Fruit fly (Drosophila melanogaster) whole organism, prepupa: ENCODE measurements around the gene CG17097.

Source experiments
- Blimp-1 ChIP-seq: fragments of 200-800 bp; sonication (Bioruptor generic); optimal IDR thresholded peaks from 3 replicates; lab custom pipeline; 2017; ENCODE audit warnings: missing biosample characterization, missing genetic modification characterization, mild to moderate bottlenecking, moderate library complexity, missing genetic modification reagents
- CG10631 ChIP-seq: fragments of 200-800 bp; sonication (Bioruptor generic); optimal IDR thresholded peaks from 2 replicates; lab custom pipeline; 2016; ENCODE audit warnings: missing biosample characterization, missing genetic modification characterization
- CG10669 ChIP-seq: fragments of 200-800 bp; sonication (Bioruptor generic); optimal IDR thresholded peaks from 3 replicates; lab custom pipeline; 2018; ENCODE audit warnings: missing biosample characterization, mild to moderate bottlenecking, missing genetic modification characterization, moderate library complexity
- CG11294 ChIP-seq: fragments of 200-800 bp; sonication (Bioruptor generic); IDR thresholded peaks from 2 replicates; pipeline ENCODE4 v1.3.6; 2022; ENCODE audit warnings: missing biosample characterization, missing genetic modification characterization
- CG11902 ChIP-seq: fragments of 200-800 bp; sonication (Bioruptor generic); optimal IDR thresholded peaks from 3 replicates; lab custom pipeline; 2016; ENCODE audit warnings: missing biosample characterization, missing genetic modification characterization
- CG15336 ChIP-seq: fragments of 200-800 bp; sonication (Bioruptor generic); IDR thresholded peaks from 2 replicates; pipeline ENCODE4 v1.3.6; 2022; ENCODE audit warnings: missing biosample characterization, missing genetic modification characterization
- CG1621 ChIP-seq: fragments of 200-800 bp; sonication (Bioruptor generic); optimal IDR thresholded peaks from 3 replicates; lab custom pipeline; 2018; ENCODE audit warnings: missing biosample characterization, mild to moderate bottlenecking, missing genetic modification characterization
- CG16779 ChIP-seq: fragments of 200-800 bp; sonication (Bioruptor generic); optimal IDR thresholded peaks from 3 replicates; lab custom pipeline; 2017; ENCODE audit warnings: missing biosample characterization, mild to moderate bottlenecking, missing genetic modification characterization
- CG3032 ChIP-seq: fragments of 200-800 bp; optimal IDR thresholded peaks from 2 replicates; lab custom pipeline; 2019; ENCODE audit warnings: missing biosample characterization, mild to moderate bottlenecking, missing genetic modification characterization, moderate library complexity
- CG31627 ChIP-seq: fragments of 200-800 bp; sonication (Bioruptor generic); optimal IDR thresholded peaks from 3 replicates; lab custom pipeline; 2016; ENCODE audit warnings: missing biosample characterization, missing genetic modification characterization
- CG32006 ChIP-seq: fragments of 200-800 bp; sonication (Bioruptor generic); optimal IDR thresholded peaks from 3 replicates; lab custom pipeline; 2017; ENCODE audit warnings: missing biosample characterization, mild to moderate bottlenecking, missing genetic modification characterization
- CG34406 ChIP-seq: fragments of 200-800 bp; sonication (Bioruptor generic); optimal IDR thresholded peaks from 3 replicates; lab custom pipeline; 2016; ENCODE audit warnings: missing biosample characterization, missing genetic modification characterization
- CG3919 ChIP-seq: fragments of 200-800 bp; sonication (Bioruptor generic); optimal IDR thresholded peaks from 3 replicates; lab custom pipeline; 2016; ENCODE audit warnings: missing biosample characterization, missing genetic modification characterization
- CG6163 ChIP-seq: fragments of 200-800 bp; sonication (Bioruptor generic); IDR thresholded peaks from 3 replicates; pipeline ENCODE4 v1.3.6; 2022; ENCODE audit warnings: missing biosample characterization, missing genetic modification characterization
- CG6792 ChIP-seq: fragments of 200-800 bp; sonication (Bioruptor generic); optimal IDR thresholded peaks from 3 replicates; lab custom pipeline; 2016; ENCODE audit warnings: missing biosample characterization, missing genetic modification characterization
- CG6808 ChIP-seq: fragments of 200-800 bp; sonication (Bioruptor generic); optimal IDR thresholded peaks from 3 replicates; lab custom pipeline; 2017; ENCODE audit warnings: missing biosample characterization, missing genetic modification characterization, mild to moderate bottlenecking, moderate library complexity, missing genetic modification reagents
- CG6854 ChIP-seq: fragments of 200-800 bp; sonication (Bioruptor generic); optimal IDR thresholded peaks from 2 replicates; lab custom pipeline; 2017; ENCODE audit warnings: missing biosample characterization, mild to moderate bottlenecking, missing genetic modification characterization
- CG8119 ChIP-seq: fragments of 200-800 bp; sonication (Bioruptor generic); IDR thresholded peaks from 3 replicates; pipeline ENCODE4 v1.3.6; 2022; ENCODE audit warnings: missing biosample characterization, missing genetic modification characterization
- CG8632 ChIP-seq: fragments of 200-800 bp; sonication (Bioruptor generic); optimal IDR thresholded peaks from 3 replicates; lab custom pipeline; 2016; ENCODE audit warnings: missing biosample characterization, missing genetic modification characterization
- CG9139 ChIP-seq: fragments of 200-800 bp; sonication (Bioruptor generic); optimal IDR thresholded peaks from 3 replicates; lab custom pipeline; 2017; ENCODE audit warnings: missing biosample characterization, mild to moderate bottlenecking, missing genetic modification characterization
- Eip75B ChIP-seq: fragments of 200-800 bp; sonication (Bioruptor generic); optimal IDR thresholded peaks from 3 replicates; lab custom pipeline; 2016; ENCODE audit warnings: missing biosample characterization, missing genetic modification characterization
- Eip78C ChIP-seq: fragments of 200-800 bp; sonication (Bioruptor generic); peaks from one replicate; lab custom pipeline; 2016; ENCODE audit warnings: missing biosample characterization, missing genetic modification characterization
- Eip93F ChIP-seq: fragments of 200-800 bp; sonication (Bioruptor generic); optimal IDR thresholded peaks from 2 replicates; lab custom pipeline; 2016; ENCODE audit warnings: missing biosample characterization, mild to moderate bottlenecking, missing genetic modification characterization
- Ets21C ChIP-seq: fragments of 200-800 bp; sonication (Bioruptor generic); optimal IDR thresholded peaks from 3 replicates; lab custom pipeline; 2016; ENCODE audit warnings: missing biosample characterization, missing genetic modification characterization
- Ets96B ChIP-seq: fragments of 200-800 bp; optimal IDR thresholded peaks from 2 replicates; lab custom pipeline; 2019; ENCODE audit warnings: missing biosample characterization, mild to moderate bottlenecking, missing genetic modification characterization, moderate library complexity
- Gug ChIP-seq: fragments of 200-800 bp; sonication (Bioruptor generic); IDR thresholded peaks from 2 replicates; pipeline ENCODE4 v1.3.6; 2022; ENCODE audit warnings: missing biosample characterization, missing genetic modification characterization
- Hr39 ChIP-seq: fragments of 200-800 bp; sonication (Bioruptor generic); optimal IDR thresholded peaks from 2 replicates; lab custom pipeline; 2016; ENCODE audit warnings: missing biosample characterization, missing genetic modification characterization
- Hr4 ChIP-seq: fragments of 200-800 bp; sonication (Bioruptor generic); optimal IDR thresholded peaks from 3 replicates; lab custom pipeline; 2016; ENCODE audit warnings: missing biosample characterization, missing genetic modification characterization
- Met ChIP-seq: fragments of 200-800 bp; sonication (Bioruptor generic); optimal IDR thresholded peaks from 3 replicates; lab custom pipeline; 2016; ENCODE audit warnings: missing biosample characterization, missing genetic modification characterization
- OdsH ChIP-seq: fragments of 200-800 bp; sonication (Bioruptor generic); optimal IDR thresholded peaks from 3 replicates; lab custom pipeline; 2016; ENCODE audit warnings: missing biosample characterization, missing genetic modification characterization
- Sox102F ChIP-seq: fragments of 200-800 bp; sonication (Bioruptor generic); optimal IDR thresholded peaks from 2 replicates; lab custom pipeline; 2016; ENCODE audit warnings: missing biosample characterization, mild to moderate bottlenecking, missing genetic modification characterization
- Sox14 ChIP-seq: fragments of 200-800 bp; sonication (Bioruptor generic); optimal IDR thresholded peaks from 3 replicates; lab custom pipeline; 2016; ENCODE audit warnings: missing biosample characterization, missing genetic modification characterization
- achi ChIP-seq: fragments of 200-800 bp; sonication (Bioruptor generic); optimal IDR thresholded peaks from 3 replicates; lab custom pipeline; 2016; ENCODE audit warnings: missing biosample characterization, missing genetic modification characterization
- cyc ChIP-seq: fragments of 200-800 bp; sonication (Bioruptor generic); optimal IDR thresholded peaks from 3 replicates; lab custom pipeline; 2016; ENCODE audit warnings: missing biosample characterization, missing genetic modification characterization
- dac ChIP-seq: fragments of 200-800 bp; sonication (Bioruptor generic); optimal IDR thresholded peaks from 2 replicates; lab custom pipeline; 2017; ENCODE audit warnings: missing biosample characterization, mild to moderate bottlenecking, missing genetic modification characterization
- dsx ChIP-seq: fragments of 200-800 bp; optimal IDR thresholded peaks from 3 replicates; lab custom pipeline; 2019; ENCODE audit warnings: missing biosample characterization, mild to moderate bottlenecking, missing genetic modification characterization, moderate library complexity; ENCODE audit not compliant: poor library complexity, severe bottlenecking
- eg ChIP-seq: fragments of 200-800 bp; sonication (Bioruptor generic); IDR thresholded peaks from 3 replicates; pipeline ENCODE4 v1.3.6; 2022; ENCODE audit warnings: missing biosample characterization, missing genetic modification characterization
- fd59A ChIP-seq: fragments of 200-800 bp; sonication (Bioruptor generic); optimal IDR thresholded peaks from 2 replicates; lab custom pipeline; 2017; ENCODE audit warnings: missing biosample characterization, mild to moderate bottlenecking, missing genetic modification characterization, missing genetic modification reagents
- fd85E ChIP-seq: fragments of 200-800 bp; sonication (Bioruptor generic); optimal IDR thresholded peaks from 3 replicates; lab custom pipeline; 2016; ENCODE audit warnings: missing biosample characterization, missing genetic modification characterization
- lz ChIP-seq: fragments of 200-800 bp; sonication (Bioruptor generic); optimal IDR thresholded peaks from 3 replicates; lab custom pipeline; 2016; ENCODE audit warnings: missing biosample characterization, missing genetic modification characterization
- net ChIP-seq: fragments of 200-800 bp; sonication (Bioruptor generic); optimal IDR thresholded peaks from 3 replicates; lab custom pipeline; 2016; ENCODE audit warnings: missing biosample characterization, missing genetic modification characterization
- pdm3 ChIP-seq: fragments of 200-800 bp; sonication (Bioruptor generic); optimal IDR thresholded peaks from 3 replicates; lab custom pipeline; 2016; ENCODE audit warnings: missing biosample characterization, missing genetic modification characterization
- spab ChIP-seq: fragments of 200-800 bp; sonication (Bioruptor generic); optimal IDR thresholded peaks from 2 replicates; lab custom pipeline; 2017; ENCODE audit warnings: missing biosample characterization, mild to moderate bottlenecking, missing genetic modification characterization, missing genetic modification reagents
- ss ChIP-seq, 2 experiments: fragments of 200-800 bp; sonication (Bioruptor generic); optimal IDR thresholded peaks; 2 replicates in 1 of 2; 3 replicates in 1 of 2; lab custom pipeline; 2017 to 2018; ENCODE audit warnings: mild to moderate bottlenecking in 2 of 2, missing biosample characterization in 2 of 2, missing genetic modification characterization in 2 of 2, moderate library complexity in 1 of 2
- svp ChIP-seq: fragments of 200-800 bp; sonication (Bioruptor generic); peaks from one replicate; lab custom pipeline; 2016; ENCODE audit warnings: missing biosample characterization, missing genetic modification characterization
- vri ChIP-seq: fragments of 200-800 bp; sonication (Bioruptor generic); optimal IDR thresholded peaks from 3 replicates; lab custom pipeline; 2016; ENCODE audit warnings: missing biosample characterization, mild to moderate bottlenecking, missing genetic modification characterization

Gene CG17097

dm6 chr2L:10672989-10673388 lies 26.8 kb downstream of the CG17097 start (continued):
- TF ChIP-seq achi (peak; percentile 28), CG8119 (GFP tag; lab: Robert Waterston, UW) (peak; percentile 46; the same call in 2 of the 3 replicates), Gug (no peak), ss (GFP tag; optimal IDR thresholded peaks at IDR 0.05; lab: Kevin White, UChicago) (peak in 1 of 2 experiments; percentile 40), spab (GFP tag; lab: Kevin White, UChicago) (peak; percentile 40), lz (GFP tag; lab: Kevin White, UChicago) (no peak), dac (GFP tag; lab: Kevin White, UChicago) (no peak), CG32006 (peak; percentile 47), Ets96B (tag; lab: Kevin White, UChicago) (peak; percentile 63), Eip93F (GFP tag; lab: Kevin White, UChicago) (no peak), CG10631 (GFP tag; lab: Kevin White, UChicago) (peak; percentile 31), dsx (GFP tag; lab: Kevin White, UChicago) (peak; percentile 46), fd59A (GFP tag; lab: Kevin White, UChicago) (no peak), net (GFP tag; lab: Kevin White, UChicago) (peak; percentile 5), Ets21C (GFP tag; lab: Kevin White, UChicago) (no peak), Eip75B (GFP tag; lab: Kevin White, UChicago) (no peak), CG34406 (GFP tag; lab: Kevin White, UChicago) (peak; percentile 27), CG16779 (tag; lab: Kevin White, UChicago) (no peak), svp (GFP tag; lab: Kevin White, UChicago) (peak; percentile 60), Met (GFP tag; lab: Kevin White, UChicago) (no peak), CG10669 (GFP tag; lab: Kevin White, UChicago) (peak; percentile 42), CG6808 (GFP tag; lab: Kevin White, UChicago) (peak; percentile 37)

- TF ChIP-seq Hr4 (GFP tag; lab: Kevin White, UChicago) (peak; percentile 81), spab (GFP tag; lab: Kevin White, UChicago) (peak; percentile 36), CG9139 (no peak), Sox14 (GFP tag; lab: Kevin White, UChicago) (peak; percentile 60), Gug (peak; percentile 58; the same call in 1 of the 2 replicates), CG11902 (GFP tag; lab: Kevin White, UChicago) (peak; percentile 4), achi (peak; percentile 71), CG6808 (GFP tag; lab: Kevin White, UChicago) (peak; percentile 56), eg (peak; percentile 73), CG6163 (peak; percentile 68; the same call in 2 of the 3 replicates), CG32006 (peak; percentile 89), pdm3 (peak; percentile 73), dac (GFP tag; lab: Kevin White, UChicago) (peak; percentile 39), CG3032 (tag; lab: Kevin White, UChicago) (peak; percentile 61), CG6854 (GFP tag; lab: Kevin White, UChicago) (no peak), CG31627 (GFP tag; lab: Kevin White, UChicago) (peak; percentile 47), CG1621 (tag; lab: Kevin White, UChicago) (peak; percentile 55), CG15336 (GFP tag; lab: Robert Waterston, UW) (peak; percentile 82), CG8632 (peak; percentile 61), fd85E (GFP tag; lab: Kevin White, UChicago) (no peak), Sox102F (peak; percentile 37), svp (GFP tag; lab: Kevin White, UChicago) (peak; percentile 79), cyc (GFP tag; lab: Kevin White, UChicago) (peak; percentile 43), Eip93F (GFP tag; lab: Kevin White, UChicago) (no peak), CG6792 (GFP tag; lab: Kevin White, UChicago) (peak; percentile 55), lz (GFP tag; lab: Kevin White, UChicago) (peak; percentile 51), Blimp-1 (GFP tag; lab: Kevin White, UChicago) (peak; percentile 90), Ets96B (tag; lab: Kevin White, UChicago) (peak; percentile 72), CG11294 (GFP tag; lab: Robert Waterston, UW) (0 out of 2 replicates have a peak, but pooled peaks have one; percentile 16), CG16779 (tag; lab: Kevin White, UChicago) (no peak), OdsH (GFP tag; lab: Kevin White, UChicago) (peak; percentile 71), Met (GFP tag; lab: Kevin White, UChicago) (peak; percentile 60), CG3919 (peak; percentile 69), fd59A (GFP tag; lab: Kevin White, UChicago) (peak; percentile 42), Eip78C (GFP tag; lab: Kevin White, UChicago) (peak; percentile 94), Hr39 (GFP tag; lab: Kevin White, UChicago) (peak; percentile 52), vri (peak; percentile 6)
Measured at dm6 chr2L:10676933-10677714, 30.9 kb downstream of the CG17097 start, which contains the start of gene CG17104. CG17104 (plus strand) TSS chr2L:10677198.
